Worm (Caenorhabditis elegans) whole organism, dauer: ENCODE results near the gene hsp-110.

Experiments
- unc-62 ChIP-seq: sonication (generic microtip); optimal IDR thresholded peaks from 2 replicates; lab custom pipeline; 2017; ENCODE audit warnings: missing biosample characterization, missing genetic modification reagents, missing genetic modification characterization

hsp-110 gene

DNA sequence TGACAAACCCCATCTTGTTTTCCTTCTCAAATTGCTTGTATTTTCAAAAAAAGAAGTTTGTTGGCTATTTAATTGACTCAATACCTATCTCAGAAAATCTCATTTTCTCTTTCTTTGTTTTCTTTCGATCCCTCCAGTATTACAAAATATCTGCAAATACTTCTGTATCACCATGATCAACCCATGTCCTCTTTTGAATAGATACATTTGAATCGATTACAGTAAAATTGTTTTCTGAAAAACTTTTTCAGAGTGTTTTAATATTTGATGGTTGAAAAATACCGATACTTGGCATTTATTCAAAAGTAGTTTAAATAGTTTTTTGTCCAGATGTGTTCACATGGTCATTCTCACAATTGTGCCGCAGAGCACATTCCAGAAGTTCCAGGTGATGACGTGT lies 37.5 kb downstream of the hsp-110 start, which contains the start of gene ZK353.9:
ZK353.9 (plus strand) TSS at position 331 of the 400 bp plus-strand sequence.
- TF ChIP-seq unc-62 (GFP tag; lab: Kevin White, UChicago) = no peak

ce11 chrIII:8405449-8405962 lies 41.2 kb downstream of the hsp-110 start, which contains the start of the genes ubxn-4 and cyy-1:
Gene ubxn-4, minus strand, starts transcription at chrIII:8405562.
Gene cyy-1, plus strand, starts transcription at chrIII:8405874.
- TF ChIP-seq unc-62 (GFP tag; lab: Kevin White, UChicago) = no peak

ce11 chrIII:8403507-8403906 lies 43.2 kb downstream of the hsp-110 start, which contains the start of gene cutc-1:
Gene cutc-1, minus strand, starts transcription at chrIII:8403607.
- no peak for TF ChIP-seq unc-62 (GFP tag; lab: Kevin White, UChicago)

- TF ChIP-seq unc-62 (GFP tag; lab: Kevin White, UChicago) = no peak
Observed at ce11 chrIII:8402633-8403032, 44.1 kb downstream of the hsp-110 start.

DNA sequence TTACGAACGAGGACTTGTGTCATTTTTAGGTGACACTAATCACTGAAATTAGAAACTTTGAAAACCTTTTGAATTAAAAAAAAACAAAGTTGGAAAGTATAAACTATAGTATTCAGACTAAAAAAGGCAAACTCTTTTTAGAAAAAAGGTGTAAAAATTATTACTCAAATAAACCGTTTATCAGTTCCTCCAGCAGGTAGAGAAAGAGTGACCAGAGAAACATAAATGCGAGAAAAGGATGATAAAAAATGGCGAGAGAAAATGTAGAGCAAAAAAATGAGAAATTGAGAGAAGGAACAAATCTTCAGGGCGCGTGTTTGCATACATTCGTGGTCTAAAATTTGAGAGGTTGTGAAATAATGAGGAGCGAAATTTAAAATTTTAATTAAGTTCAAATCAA lies 44.8 kb downstream of the hsp-110 start, which contains the start of gene lap-1:
lap-1 (minus strand) TSS at position 42 of the 400 bp plus-strand sequence.
- no peak for TF ChIP-seq unc-62 (GFP tag; lab: Kevin White, UChicago)

ce11 chrIII:8400478-8400877 lies 46.2 kb downstream of the hsp-110 start:
- TF ChIP-seq unc-62 (GFP tag; lab: Kevin White, UChicago) = no peak

DNA sequence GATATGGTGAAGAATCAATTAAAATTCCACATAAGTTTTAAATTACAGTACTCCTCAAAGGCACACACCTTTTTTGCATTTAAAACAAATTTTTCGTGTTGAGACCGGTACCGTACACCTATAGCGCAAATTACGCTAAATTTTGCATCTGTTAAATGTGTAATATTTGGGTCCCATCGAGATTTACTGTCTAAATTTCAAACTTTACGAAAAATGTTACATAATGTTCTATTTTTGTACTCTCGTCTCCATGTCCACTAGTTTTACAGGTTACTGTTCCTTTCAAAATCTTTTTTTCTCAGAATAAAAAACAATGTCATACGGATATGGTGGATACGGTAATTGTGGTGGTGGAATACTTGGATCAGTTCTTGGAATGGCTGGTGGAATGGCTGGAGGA lies 48.3 kb downstream of the hsp-110 start, which contains the start of gene ZK353.2:
ZK353.2 (plus strand) TSS at position 301 of the 400 bp plus-strand sequence.
- TF ChIP-seq unc-62 (GFP tag; lab: Kevin White, UChicago) = no peak

DNA sequence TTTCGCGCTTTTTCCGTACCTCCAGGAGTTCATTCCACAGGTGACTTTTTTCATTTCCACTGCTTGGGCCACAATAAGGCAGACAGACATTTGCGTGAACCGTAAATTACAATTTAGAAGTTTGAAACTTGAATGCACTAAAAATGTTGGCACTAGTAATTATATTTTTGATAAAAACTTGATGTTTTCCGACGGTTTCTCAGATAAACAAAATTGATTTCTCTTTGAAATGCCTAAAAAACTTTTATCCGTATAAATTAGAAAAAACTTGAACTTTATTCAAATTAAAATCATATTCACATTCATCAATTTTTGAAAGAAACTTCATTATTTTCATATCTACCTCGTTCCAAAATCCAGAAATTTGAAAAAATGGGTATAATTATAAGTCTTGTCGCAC lies 51.0 kb downstream of the hsp-110 start, which contains the start of gene ZK353.3:
ZK353.3 (plus strand) TSS at position 301 of the 400 bp plus-strand sequence.
- no peak for TF ChIP-seq unc-62 (GFP tag; lab: Kevin White, UChicago)

DNA sequence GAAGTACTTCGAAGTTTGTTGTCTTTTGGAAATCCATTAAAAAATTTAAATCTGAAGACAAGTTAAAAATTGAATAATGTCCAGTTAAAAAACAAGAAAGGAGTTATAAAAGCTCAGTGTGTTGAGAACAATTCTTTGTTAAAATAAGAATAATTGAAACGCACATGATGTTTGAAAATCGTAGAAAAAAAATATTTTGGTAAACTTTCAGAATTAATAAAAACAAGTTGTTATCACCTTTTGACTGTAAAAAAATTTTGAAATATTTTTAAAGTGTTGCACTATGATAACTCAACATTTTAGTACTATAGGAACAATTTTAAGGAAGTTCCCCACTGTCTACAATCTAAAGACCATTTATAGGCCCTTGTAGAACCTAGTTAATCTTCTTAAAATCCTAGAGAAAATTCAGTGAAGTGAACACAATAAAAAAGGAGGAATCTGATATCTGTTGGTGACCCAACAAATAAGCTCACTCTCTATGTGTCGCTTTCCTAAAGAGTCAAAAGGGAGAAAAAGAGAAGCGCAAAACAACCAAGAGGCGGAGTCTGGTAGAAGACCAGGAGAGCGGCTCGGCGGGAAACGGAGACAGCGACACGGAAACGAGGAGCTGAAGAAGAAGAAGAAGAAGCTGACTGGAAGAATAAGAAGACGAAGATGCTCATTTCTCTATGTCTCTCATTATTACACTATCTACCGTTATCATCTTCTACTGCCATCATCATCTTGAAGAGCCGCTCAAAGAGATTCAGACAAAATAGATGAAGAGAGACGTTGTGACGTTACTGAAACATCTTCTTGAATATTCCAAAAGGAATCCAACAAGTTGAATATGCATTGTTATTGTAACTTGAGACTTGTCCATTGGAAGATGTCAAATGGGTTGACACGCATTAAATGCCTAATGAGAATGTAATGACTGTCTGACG lies 52.1 kb downstream of the hsp-110 start, which contains the start of gene ZK353.10:
ZK353.10 (minus strand) TSS at position 51 of the 929 bp plus-strand sequence.
- no peak for TF ChIP-seq unc-62 (GFP tag; lab: Kevin White, UChicago)
